Worm (Caenorhabditis elegans): Measurements from ENCODE around the gene xpo-1.

The xpo-1 gene

DNA sequence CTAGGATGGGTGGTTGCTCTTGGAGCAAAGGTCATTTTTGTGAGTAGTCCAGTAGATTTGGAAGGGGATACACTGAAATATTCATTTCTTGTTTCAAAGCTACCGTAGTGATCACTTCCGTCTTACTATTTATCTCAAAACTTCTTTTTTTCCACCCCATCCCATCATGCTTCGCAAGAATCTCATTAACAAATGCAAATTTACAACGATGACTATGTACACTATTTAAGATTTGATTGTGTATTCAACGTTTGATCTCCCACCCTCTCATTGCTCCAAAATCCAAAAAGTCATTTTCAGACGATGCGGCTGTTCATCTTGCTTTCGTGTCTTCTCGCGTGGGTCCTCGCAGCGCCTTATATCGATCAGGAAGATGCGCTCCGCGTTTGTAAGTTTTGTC, 11.8 kb upstream of the xpo-1 start, which contains the start of gene flp-21:
Gene flp-21, plus strand, starts transcription at position 301 of the 400 bp plus-strand sequence.
- TF ChIP-seq ceh-83 (GFP tag; optimal IDR thresholded peaks at IDR 0.05) (no peak), elt-1 (tag; optimal IDR thresholded peaks at IDR 0.05; ENCODE audit: borderline replicate concordance, insufficient read depth) (no peak), nhr-12 (tag; optimal IDR thresholded peaks at IDR 0.05) (no peak), hlh-1 (tag; optimal IDR thresholded peaks at IDR 0.05) (no peak), tbx-8 (GFP tag; optimal IDR thresholded peaks at IDR 0.05) (no peak), unc-120 (tag; optimal IDR thresholded peaks at IDR 0.05; ENCODE audit: poor library complexity, severe bottlenecking) (no peak), flh-1 (GFP tag; optimal IDR thresholded peaks at IDR 0.05) (no peak), mep-1 (tag; optimal IDR thresholded peaks at IDR 0.05) (no peak)

DNA sequence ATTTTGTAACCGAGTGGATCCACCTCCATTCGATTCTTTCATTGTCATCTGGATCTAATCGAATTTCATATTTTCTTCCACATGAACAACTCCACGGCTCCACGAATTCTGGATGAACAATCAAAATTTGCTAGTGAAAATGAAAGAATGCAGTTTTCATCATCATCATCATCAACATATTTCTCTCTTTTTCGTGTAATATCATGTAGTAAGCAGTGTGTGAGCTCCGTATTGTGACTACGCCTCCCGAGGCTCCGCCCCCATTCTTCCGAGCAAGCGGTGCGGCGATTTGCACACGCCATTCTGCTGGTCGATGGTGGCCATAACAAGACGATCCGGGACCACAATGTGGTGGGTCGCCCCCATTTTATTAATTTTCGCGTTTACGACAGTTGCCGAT, 6.8 kb upstream of the xpo-1 start, which contains the start of gene ZK742.7:
Gene ZK742.7, plus strand, starts transcription at position 301 of the 400 bp plus-strand sequence.
- no peak for TF ChIP-seq mab-5 (tag; optimal IDR thresholded peaks at IDR 0.05)

DNA sequence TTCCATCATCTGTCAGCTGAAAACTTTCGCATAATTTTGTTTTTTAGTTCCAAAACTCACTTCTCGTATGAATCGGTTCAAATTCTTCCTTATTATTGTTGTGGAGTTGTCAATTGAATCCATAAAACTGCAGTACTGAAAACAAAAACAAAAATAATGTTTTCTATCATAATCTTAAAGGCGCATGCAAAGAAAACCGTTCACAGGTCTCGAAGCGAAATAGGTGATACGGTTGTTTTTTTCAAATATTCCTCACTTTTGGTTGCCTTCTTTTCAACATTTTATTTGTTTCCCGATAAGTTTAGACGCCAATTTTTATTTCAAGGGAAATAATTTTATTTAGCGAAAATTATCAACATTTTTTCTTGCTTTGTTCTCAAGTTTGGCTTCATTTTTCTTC, 1.3 kb upstream of the xpo-1 start:
- TF ChIP-seq sptf-1 (tag; optimal IDR thresholded peaks at IDR 0.05) (no peak), cnd-1 (tag; optimal IDR thresholded peaks at IDR 0.05) (no peak), nhr-2 (tag; optimal IDR thresholded peaks at IDR 0.05) (no peak)

DNA sequence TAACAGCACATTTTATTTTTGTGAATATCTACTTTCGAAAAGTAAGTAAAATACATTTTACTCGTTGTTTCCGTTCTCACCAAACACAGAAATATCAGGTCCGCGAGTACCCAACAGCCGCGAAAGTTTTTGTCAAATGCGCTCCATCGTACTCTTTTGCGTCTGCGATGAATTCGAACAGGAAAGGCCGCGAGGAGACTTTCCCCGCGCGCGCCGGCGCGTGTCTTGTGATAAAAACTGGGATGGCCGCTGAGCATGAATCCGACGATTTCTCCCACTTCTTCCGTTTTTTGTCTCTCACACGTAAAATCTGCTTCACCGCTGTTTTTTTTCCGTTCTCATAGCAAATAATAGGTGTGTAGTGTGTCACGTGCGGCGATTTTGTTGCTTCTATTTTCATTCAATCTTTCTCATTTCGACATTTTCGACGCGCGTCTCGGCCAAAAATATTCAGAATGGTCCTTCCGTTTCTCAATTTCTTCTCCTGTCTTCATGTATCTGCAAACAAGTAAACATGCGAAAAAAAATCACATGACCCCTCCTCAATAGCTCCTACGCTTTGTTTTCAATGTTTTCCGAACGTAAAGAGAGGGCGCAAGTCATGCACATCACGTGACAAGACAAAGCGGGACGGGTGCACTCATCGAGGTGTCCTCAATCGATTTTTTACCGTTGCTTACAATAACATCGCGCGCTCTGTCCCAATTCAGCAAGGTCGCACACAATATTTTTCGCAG, 632 bp upstream of the xpo-1 start, which contains the start of gene uvs-1:
Gene uvs-1, minus strand, starts transcription at position 145 of the 737 bp plus-strand sequence.
- TF ChIP-seq nhr-28 (tag; optimal IDR thresholded peaks at IDR 0.05) (no peak), ceh-83 (GFP tag; optimal IDR thresholded peaks at IDR 0.05) (no peak), sptf-1 (tag; optimal IDR thresholded peaks at IDR 0.05) (no peak), ceh-39 (tag; optimal IDR thresholded peaks at IDR 0.05) (no peak), flh-1 (GFP tag; optimal IDR thresholded peaks at IDR 0.05) (no peak), M03D4.4 (tag; optimal IDR thresholded peaks at IDR 0.05) (no peak), nhr-76 (tag; optimal IDR thresholded peaks at IDR 0.05) (no peak), zip-8 (tag; optimal IDR thresholded peaks at IDR 0.05) (no peak), lsy-2 (tag; optimal IDR thresholded peaks at IDR 0.05) (peak; percentile 23), snpc-4 (tag; optimal IDR thresholded peaks at IDR 0.05) (no peak), elt-3 (tag; optimal IDR thresholded peaks at IDR 0.05) (no peak), lin-13 (tag; optimal IDR thresholded peaks at IDR 0.05) (no peak), ces-1 (GFP tag; optimal IDR thresholded peaks at IDR 0.05) (no peak), mep-1 (tag; optimal IDR thresholded peaks at IDR 0.05) (peak; percentile 14), nhr-12 (tag; optimal IDR thresholded peaks at IDR 0.05) (no peak), elt-1 (tag; optimal IDR thresholded peaks at IDR 0.05; ENCODE audit: borderline replicate concordance, insufficient read depth) (no peak), sem-2 (GFP tag; optimal IDR thresholded peaks at IDR 0.05) (no peak), hlh-1 (tag; optimal IDR thresholded peaks at IDR 0.05) (peak; percentile 62), ham-2 (GFP tag; optimal IDR thresholded peaks at IDR 0.05) (no peak), tbx-8 (GFP tag; optimal IDR thresholded peaks at IDR 0.05) (no peak), drap-1 (GFP tag; optimal IDR thresholded peaks at IDR 0.05) (no peak), cnd-1 (tag; optimal IDR thresholded peaks at IDR 0.05) (no peak)

DNA sequence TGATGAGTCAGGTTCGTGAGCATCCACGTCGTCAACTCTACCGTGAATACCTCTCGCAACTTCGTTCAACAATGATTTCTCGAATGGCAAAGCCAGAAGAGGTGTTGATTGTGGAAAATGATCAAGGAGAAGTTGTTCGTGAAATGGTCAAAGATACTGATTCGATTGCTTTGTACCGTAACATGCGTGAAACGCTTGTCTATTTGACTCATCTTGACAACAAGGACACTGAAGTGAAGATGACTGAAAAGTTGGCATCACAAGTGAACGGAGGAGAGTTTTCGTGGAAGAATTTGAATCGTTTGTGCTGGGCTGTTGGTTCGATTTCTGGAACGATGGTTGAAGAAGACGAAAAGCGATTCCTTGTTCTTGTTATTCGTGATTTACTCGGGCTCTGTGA, 1.8 kb downstream of the xpo-1 start:
- TF ChIP-seq nhr-237 (tag; optimal IDR thresholded peaks at IDR 0.05) (no peak), pha-4 (tag; optimal IDR thresholded peaks at IDR 0.05) (no peak), unc-120 (tag; optimal IDR thresholded peaks at IDR 0.05; ENCODE audit: poor library complexity, severe bottlenecking) (no peak), mls-2 (tag; optimal IDR thresholded peaks at IDR 0.05) (no peak), elt-1 (tag; optimal IDR thresholded peaks at IDR 0.05; ENCODE audit: borderline replicate concordance, insufficient read depth) (no peak)

DNA sequence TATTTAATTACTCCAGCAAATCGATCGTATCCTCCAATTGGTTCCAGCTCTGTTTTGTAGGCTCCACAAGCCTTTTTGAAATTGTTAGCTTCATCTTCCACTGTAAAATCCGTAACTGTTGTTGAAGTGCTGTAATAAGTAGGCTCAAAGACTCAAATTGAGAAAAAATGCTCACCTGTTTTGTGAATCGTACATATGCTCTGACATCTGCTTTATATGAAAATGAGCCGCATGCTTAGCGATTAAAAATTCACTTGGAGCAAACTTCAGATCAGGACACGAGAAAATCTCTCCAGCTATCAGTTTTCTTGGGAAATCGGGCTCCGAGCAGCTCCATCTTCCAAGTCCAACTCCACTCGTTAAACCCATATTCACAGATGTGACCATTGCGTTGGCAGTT, 3.6 kb downstream of the xpo-1 start:
- TF ChIP-seq hlh-1 (tag; optimal IDR thresholded peaks at IDR 0.05) (no peak), unc-39 (tag; optimal IDR thresholded peaks at IDR 0.05) (no peak)
